Fruit fly (Drosophila melanogaster): ENCODE data around the gene ntc.

Gene ntc

DNA sequence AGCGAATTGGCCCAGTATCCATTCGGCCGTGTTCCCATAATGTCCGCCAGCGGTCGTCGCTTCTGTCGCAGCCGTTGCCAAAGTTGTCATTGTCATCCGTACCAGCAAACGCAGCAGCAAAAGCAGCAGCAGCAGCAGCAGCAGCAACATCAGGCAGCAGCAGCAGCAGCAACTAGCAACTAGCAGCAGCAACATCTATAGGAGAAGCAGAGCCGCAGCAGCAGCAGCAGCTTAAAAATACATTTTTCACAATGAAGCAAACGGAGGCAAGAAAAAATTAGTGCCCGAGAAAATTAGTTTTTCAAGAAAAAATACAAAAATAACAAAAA, 19.2 kb upstream of the ntc start (continued):
- TF ChIP-seq CG42726 (GFP tag; IDR thresholded peaks at IDR 0.05; ENCODE audit: partially characterized antibody) (0 out of 2 replicates have a peak, but pooled peaks have one; percentile 12), Adf1 (GFP tag; IDR thresholded peaks at IDR 0.05) (peak; percentile 46)

DNA sequence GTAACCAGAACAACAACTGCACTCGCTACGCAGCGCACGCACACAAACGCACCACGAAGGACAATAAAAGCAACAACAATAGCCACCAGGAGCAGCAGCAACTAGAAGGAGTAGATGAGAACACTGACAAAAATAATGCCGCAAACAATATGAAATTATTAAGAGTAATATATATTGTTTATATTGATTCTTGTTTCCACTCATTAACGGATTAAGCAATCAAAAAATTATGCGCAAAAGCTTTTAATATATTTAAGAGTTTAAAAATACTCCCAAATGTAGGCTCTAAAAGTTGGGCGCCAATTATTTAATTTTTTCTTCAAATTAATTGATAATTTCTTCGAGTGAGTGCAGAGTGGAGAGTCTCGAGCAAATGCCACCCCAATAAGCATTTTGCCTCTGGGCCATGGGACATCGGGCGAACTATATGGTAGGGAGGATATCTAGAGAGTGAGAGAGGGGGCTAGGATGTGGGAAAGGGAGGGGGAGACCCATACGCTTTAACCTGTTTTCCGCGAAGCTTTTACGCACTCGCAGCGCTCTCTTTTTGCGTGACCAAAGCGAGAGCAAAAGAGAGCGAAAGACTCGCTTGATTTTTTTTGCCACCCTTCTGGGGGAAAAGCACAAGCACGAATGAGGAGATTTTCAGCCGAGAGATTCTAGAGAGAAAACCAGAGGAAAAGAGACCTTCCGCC, 18.7 kb upstream of the ntc start, which contains the start of gene Rdh:
TSS of gene Rdh (plus strand) at position 660 of the 695 bp plus-strand sequence.
- TF ChIP-seq HLH54F (GFP tag; optimal IDR thresholded peaks at IDR 0.05) (peak; percentile 34), CG10431 (GFP tag; optimal IDR thresholded peaks at IDR 0.05) (peak; percentile 51), oc (tag; optimal IDR thresholded peaks at IDR 0.05) (peak; percentile 56), CG14860 (GFP tag; IDR thresholded peaks at IDR 0.05; ENCODE audit: partially characterized antibody) (no peak), vnd (GFP tag; IDR thresholded peaks at IDR 0.05; ENCODE audit: partially characterized antibody) (no peak), toy (GFP tag; IDR thresholded peaks at IDR 0.05) (no peak), CG42726 (GFP tag; IDR thresholded peaks at IDR 0.05; ENCODE audit: partially characterized antibody) (no peak), CG6175 (GFP tag; IDR thresholded peaks at IDR 0.05) (no peak), Poxn (GFP tag; IDR thresholded peaks at IDR 0.05) (peak; percentile 30; the same call in 1 of the 2 replicates), Lpt (GFP tag; optimal IDR thresholded peaks at IDR 0.05) (no peak), lmd (GFP tag; IDR thresholded peaks at IDR 0.05) (peak; percentile 63), ems (GFP tag; optimal IDR thresholded peaks at IDR 0.05) (no peak), CG18011 (GFP tag; optimal IDR thresholded peaks at IDR 0.05) (peak; percentile 29), ato (GFP tag; IDR thresholded peaks at IDR 0.05; ENCODE audit: partially characterized antibody) (no peak), peb (GFP tag; IDR thresholded peaks at IDR 0.05) (no peak), klu (GFP tag; IDR thresholded peaks at IDR 0.05) (peak; percentile 57), sd (tag; optimal IDR thresholded peaks at IDR 0.05) (peak; percentile 39), GATAe (GFP tag; conservative IDR thresholded peaks at IDR 0.05) (no peak), Adf1 (GFP tag; IDR thresholded peaks at IDR 0.05) (no peak), CG4617 (GFP tag; optimal IDR thresholded peaks at IDR 0.05; ENCODE audit: borderline replicate concordance) (no peak), CG1832 (GFP tag; optimal IDR thresholded peaks at IDR 0.05) (no peak), Trl (optimal IDR thresholded peaks at IDR 0.05) (peak; percentile 74 to 89), Trl (GFP tag; optimal IDR thresholded peaks at IDR 0.05) (no peak), pnt (GFP tag; optimal IDR thresholded peaks at IDR 0.05) (peak; percentile 14), CG10565 (GFP tag; optimal IDR thresholded peaks at IDR 0.05) (no peak), sens-2 (GFP tag; IDR thresholded peaks at IDR 0.05) (no peak), CG4854 (GFP tag; optimal IDR thresholded peaks at IDR 0.05) (peak; percentile 21), Dfd (GFP tag; optimal IDR thresholded peaks at IDR 0.05) (no peak), CG6854 (GFP tag; optimal IDR thresholded peaks at IDR 0.05) (peak; percentile 77), CG9609 (GFP tag; optimal IDR thresholded peaks at IDR 0.05) (no peak), Mrtf (GFP tag; IDR thresholded peaks at IDR 0.05) (peak; percentile 52; the same call in 1 of the 3 replicates), CG18599 (GFP tag; optimal IDR thresholded peaks at IDR 0.05) (peak; percentile 96), trem (tag; optimal IDR thresholded peaks at IDR 0.05) (peak; percentile 62), D19A (tag; optimal IDR thresholded peaks at IDR 0.05) (peak; percentile 80), CG43689 (GFP tag; IDR thresholded peaks at IDR 0.05) (no peak), Hr3 (GFP tag; optimal IDR thresholded peaks at IDR 0.05) (peak; percentile 73), CG9932 (GFP tag; IDR thresholded peaks at IDR 0.05) (peak; percentile 59), CG31441 (GFP tag; IDR thresholded peaks at IDR 0.05) (peak; percentile 74), CG9437 (GFP tag; optimal IDR thresholded peaks at IDR 0.05) (peak; percentile 66), pho (GFP tag; optimal IDR thresholded peaks at IDR 0.05) (peak; percentile 21), CG10959 (GFP tag; IDR thresholded peaks at IDR 0.05) (0 out of 2 replicates have a peak, but pooled peaks have one; percentile 12), CG17568 (GFP tag; optimal IDR thresholded peaks at IDR 0.05) (peak; percentile 74), amos (GFP tag; IDR thresholded peaks at IDR 0.05; ENCODE audit: partially characterized antibody) (no peak), Nf-YA (GFP tag; IDR thresholded peaks at IDR 0.05) (no peak), MTF-1 (GFP tag; optimal IDR thresholded peaks at IDR 0.05; ENCODE audit: borderline replicate concordance) (peak; percentile 29), NfI (GFP tag; optimal IDR thresholded peaks at IDR 0.05) (peak; percentile 80), sqz (GFP tag; optimal IDR thresholded peaks at IDR 0.05) (peak; percentile 70), stwl (tag; optimal IDR thresholded peaks at IDR 0.05) (no peak)
